Worm (Caenorhabditis elegans) whole organism, L1 larva: ENCODE results near the gene T05C1.2.

Experiments used
- aly-2 ChIP-seq: fragments of 150-350 bp; optimal IDR thresholded peaks from 2 replicates; lab custom pipeline; 2014; ENCODE audit warnings: missing biosample characterization, missing genetic modification characterization
- egl-27 ChIP-seq, 2 experiments: fragments of 150-350 bp in 1 of 2; sonication (generic microtip); optimal IDR thresholded peaks; 3 replicates each; lab custom pipeline; 2017 to 2018; ENCODE audit warnings: missing biosample characterization in 2 of 2, missing genetic modification characterization in 2 of 2, missing genetic modification reagents in 2 of 2
- ets-5 ChIP-seq: fragments of 200-800 bp; sonication (Bioruptor generic); IDR thresholded peaks from 2 replicates; pipeline ENCODE4 v1.3.6; 2022; ENCODE audit warnings: missing genetic modification characterization, missing compliant biosample characterization
- fos-1 ChIP-seq: fragments of 150-350 bp; optimal IDR thresholded peaks from 2 replicates; lab custom pipeline; 2014; ENCODE audit warnings: missing biosample characterization, missing genetic modification characterization
- lin-13 ChIP-seq: fragments of 150-350 bp; optimal IDR thresholded peaks from 2 replicates; lab custom pipeline; 2014; ENCODE audit warnings: missing biosample characterization, missing genetic modification reagents, missing genetic modification characterization
- nhr-11 ChIP-seq: fragments of 150-350 bp; optimal IDR thresholded peaks from 2 replicates; lab custom pipeline; 2014; ENCODE audit warnings: missing biosample characterization, missing genetic modification characterization
- nhr-12 ChIP-seq: sonication (generic microtip); optimal IDR thresholded peaks from 2 replicates; lab custom pipeline; 2017; ENCODE audit warnings: missing biosample characterization, missing genetic modification characterization
- nhr-76 ChIP-seq: sonication (generic microtip); optimal IDR thresholded peaks from 2 replicates; lab custom pipeline; 2017; ENCODE audit warnings: missing biosample characterization, missing genetic modification characterization
- nhr-77 ChIP-seq: fragments of 150-350 bp; optimal IDR thresholded peaks from 2 replicates; lab custom pipeline; 2014; ENCODE audit warnings: missing biosample characterization, missing genetic modification characterization
- pqm-1 ChIP-seq: sonication (generic microtip); optimal IDR thresholded peaks from 3 replicates; lab custom pipeline; 2017; ENCODE audit warnings: missing biosample characterization, missing genetic modification characterization
- skn-1 ChIP-seq: fragments of 150-350 bp; optimal IDR thresholded peaks from 2 replicates; lab custom pipeline; 2014; ENCODE audit warnings: missing biosample characterization, missing genetic modification characterization
- tlp-1 ChIP-seq: fragments of 150-350 bp; optimal IDR thresholded peaks from 2 replicates; lab custom pipeline; 2014; ENCODE audit warnings: missing biosample characterization, missing genetic modification characterization
- unc-130 ChIP-seq: fragments of 150-350 bp; optimal IDR thresholded peaks from 2 replicates; lab custom pipeline; 2017; ENCODE audit warnings: missing biosample characterization, missing genetic modification characterization, inconsistent platforms
- ztf-11 ChIP-seq, 2 experiments: sonication (generic microtip); optimal IDR thresholded peaks; 2 replicates each; lab custom pipeline; 2016 to 2017; ENCODE audit warnings: missing genetic modification characterization in 2 of 2, missing biosample characterization in 1 of 2, missing compliant biosample characterization in 1 of 2

ce11 chrII:4434278-4434677 lies 47.6 kb downstream of the T05C1.2 start:
- no peak for TF ChIP-seq nhr-76 (tag; lab: Kevin White, UChicago)
- TF ChIP-seq ztf-11 (tag; optimal IDR thresholded peaks at IDR 0.05; lab: Kevin White, UChicago): no peak
- TF ChIP-seq pqm-1 (tag; lab: Kevin White, UChicago): no peak
- no peak for TF ChIP-seq nhr-11 (tag; lab: Kevin White, UChicago)
- no peak for TF ChIP-seq ets-5 (GFP tag; lab: Robert Waterston, UW)
- no peak for TF ChIP-seq skn-1 (tag; lab: Kevin White, UChicago)
- TF ChIP-seq fos-1 (tag; lab: Kevin White, UChicago): no peak
- TF ChIP-seq nhr-77 (tag; lab: Kevin White, UChicago): no peak
- TF ChIP-seq lin-13 (GFP tag; lab: Kevin White, UChicago): no peak
- no peak for TF ChIP-seq nhr-12
- no peak for TF ChIP-seq egl-27 (tag; optimal IDR thresholded peaks at IDR 0.05; lab: Kevin White, UChicago)
- no peak for TF ChIP-seq tlp-1 (tag; lab: Kevin White, UChicago)
- TF ChIP-seq aly-2 (tag; lab: Kevin White, UChicago): no peak
- no peak for TF ChIP-seq unc-130 (tag; lab: Kevin White, UChicago)
